Worm (Caenorhabditis elegans): ENCODE results near the gene F53F4.15.

- TF ChIP-seq cog-1 (tag; optimal IDR thresholded peaks at IDR 0.05) (no peak), ztf-29 (GFP tag; IDR thresholded peaks at IDR 0.05) (no peak), ztf-23 (GFP tag; IDR thresholded peaks at IDR 0.05) (no peak)
These were observed 36.5 kb downstream of the F53F4.15 start for ce11 chrV:13657291-13657690.

Measured in whole organism, midembryonic.